Worm (Caenorhabditis elegans): ENCODE results near the gene dct-14.

DNA sequence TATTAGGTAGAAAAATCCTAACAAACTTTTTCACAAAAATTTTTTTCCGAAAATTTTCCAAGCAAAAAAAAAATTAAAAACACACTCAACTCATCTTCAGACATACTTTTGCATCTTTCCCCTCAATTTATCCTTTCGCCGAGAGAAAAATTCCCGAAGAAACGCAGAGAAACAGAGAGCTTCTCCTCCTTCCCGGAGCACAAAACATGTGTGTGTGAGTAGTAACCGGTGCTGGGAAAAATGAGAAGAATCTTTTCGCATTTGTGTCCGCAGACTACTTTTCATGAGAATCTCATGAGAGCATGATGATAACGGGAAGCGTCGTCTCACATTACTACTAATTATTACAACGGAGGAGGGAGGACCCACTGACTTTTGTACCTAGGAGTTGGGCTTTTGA lies 13.8 kb downstream of the dct-14 start:
- TF ChIP-seq B0261.1 (tag; optimal IDR thresholded peaks at IDR 0.05): no peak
- no peak for TF ChIP-seq F52B5.7 (tag; optimal IDR thresholded peaks at IDR 0.05)
- no peak for TF ChIP-seq ztf-18 (tag; optimal IDR thresholded peaks at IDR 0.05)
- TF ChIP-seq sdz-38 (tag; optimal IDR thresholded peaks at IDR 0.05): no peak
- TF ChIP-seq lin-40 (tag; optimal IDR thresholded peaks at IDR 0.05): no peak
- TF ChIP-seq B0336.3 (GFP tag; IDR thresholded peaks at IDR 0.05): no peak
- TF ChIP-seq ets-4 (GFP tag; optimal IDR thresholded peaks at IDR 0.05): no peak
- no peak for TF ChIP-seq sea-2 (GFP tag; IDR thresholded peaks at IDR 0.05)
- no peak for TF ChIP-seq ceh-79 (tag; optimal IDR thresholded peaks at IDR 0.05)
- no peak for TF ChIP-seq madf-3 (GFP tag; IDR thresholded peaks at IDR 0.05)
- TF ChIP-seq T26A5.8 (tag; optimal IDR thresholded peaks at IDR 0.05): no peak
- TF ChIP-seq pbrm-1 (GFP tag; IDR thresholded peaks at IDR 0.05): no peak
- TF ChIP-seq nhr-27 (tag; optimal IDR thresholded peaks at IDR 0.05): no peak
